Worm (Caenorhabditis elegans): ENCODE data around the gene Y58A7A.2.

- TF ChIP-seq nhr-237 (tag; optimal IDR thresholded peaks at IDR 0.05) (no peak), egl-13 (tag; optimal IDR thresholded peaks at IDR 0.05) (no peak), lin-15B (tag; optimal IDR thresholded peaks at IDR 0.05) (no peak), aly-2 (tag; optimal IDR thresholded peaks at IDR 0.05) (no peak), hlh-4 (tag; optimal IDR thresholded peaks at IDR 0.05) (no peak), lin-13 (GFP tag; optimal IDR thresholded peaks at IDR 0.05) (no peak), nhr-28 (tag; optimal IDR thresholded peaks at IDR 0.05) (no peak), sox-4 (tag; optimal IDR thresholded peaks at IDR 0.05) (no peak)
Measured at ce11 chrV:5032176-5032575, 39.8 kb downstream of the Y58A7A.2 start.
